Fruit fly (Drosophila melanogaster): ENCODE results near the gene Dab.

Gene Dab

DNA sequence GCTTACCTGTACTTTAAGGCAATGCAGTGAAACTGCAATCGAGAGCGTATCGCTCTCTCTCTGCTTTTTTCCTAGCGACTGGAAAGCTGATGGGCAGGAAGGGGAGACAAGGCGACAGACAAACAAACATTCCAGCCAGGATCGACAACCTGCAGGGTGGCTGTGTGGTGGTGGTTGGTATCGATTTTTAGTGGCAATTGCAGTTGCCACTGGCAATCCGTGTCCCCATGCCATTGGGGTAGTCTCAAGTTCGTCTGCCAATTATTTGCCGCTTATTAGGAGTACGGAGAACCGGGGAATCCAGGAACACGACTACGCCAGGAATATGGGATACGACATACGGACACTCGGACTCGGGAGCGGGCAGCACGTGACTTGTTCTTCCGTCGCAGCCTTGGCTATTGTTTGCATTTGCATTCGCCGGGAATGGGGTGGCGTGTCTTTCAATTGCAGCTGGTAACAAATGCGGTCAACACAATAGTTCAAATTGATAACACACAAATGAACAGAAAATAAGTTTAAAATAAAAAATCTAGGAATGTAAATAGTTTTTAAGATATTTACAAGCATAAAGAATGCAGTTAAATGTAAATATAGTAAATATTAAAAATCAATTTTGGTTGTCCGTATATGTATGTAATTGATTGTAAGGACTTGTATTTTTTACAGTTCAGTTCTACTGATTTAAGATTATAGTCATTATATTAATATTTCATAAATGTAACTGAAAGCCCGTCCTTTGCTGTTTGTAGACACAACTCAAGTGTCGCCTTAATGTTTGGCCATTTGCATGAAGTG, 34.9 kb downstream of the Dab start (continued):
- no peak for TF ChIP-seq CG12659 (GFP tag; optimal IDR thresholded peaks at IDR 0.05)
- TF ChIP-seq CG2712 (tag; optimal IDR thresholded peaks at IDR 0.05): peak; percentile 37
- no peak for TF ChIP-seq Deaf1 (tag; optimal IDR thresholded peaks at IDR 0.05)
- no peak for TF ChIP-seq CG43689 (GFP tag; IDR thresholded peaks at IDR 0.05)
- TF ChIP-seq CG12155 (GFP tag; optimal IDR thresholded peaks at IDR 0.05): no peak
- TF ChIP-seq Trl (optimal IDR thresholded peaks at IDR 0.05): no peak
- no peak for TF ChIP-seq Trl (GFP tag; optimal IDR thresholded peaks at IDR 0.05)
- no peak for TF ChIP-seq cas (GFP tag; IDR thresholded peaks at IDR 0.05)
- TF ChIP-seq crol (GFP tag; IDR thresholded peaks at IDR 0.05): no peak; the same call in 1 of the 2 replicates
- no peak for TF ChIP-seq CG14014 (GFP tag; IDR thresholded peaks at IDR 0.05)
- no peak for TF ChIP-seq CG8944 (GFP tag; optimal IDR thresholded peaks at IDR 0.05)
- TF ChIP-seq crp (GFP tag; optimal IDR thresholded peaks at IDR 0.05): no peak
- no peak for TF ChIP-seq CG34376 (GFP tag; optimal IDR thresholded peaks at IDR 0.05)
- TF ChIP-seq Xrp1 (GFP tag; IDR thresholded peaks at IDR 0.05): no peak
- peak; percentile 29 for TF ChIP-seq gem (tag; optimal IDR thresholded peaks at IDR 0.05)
- no peak for TF ChIP-seq Mrtf (GFP tag; IDR thresholded peaks at IDR 0.05)
- no peak for TF ChIP-seq Adf1 (GFP tag; IDR thresholded peaks at IDR 0.05)
- TF ChIP-seq bowl (GFP tag; IDR thresholded peaks at IDR 0.05): no peak
- no peak for TF ChIP-seq oc (tag; optimal IDR thresholded peaks at IDR 0.05)
- no peak for TF ChIP-seq CG10565 (GFP tag; optimal IDR thresholded peaks at IDR 0.05)
- TF ChIP-seq Fer2 (tag; optimal IDR thresholded peaks at IDR 0.05): no peak
- peak; percentile 54 for TF ChIP-seq CG2678 (tag; optimal IDR thresholded peaks at IDR 0.05)
- TF ChIP-seq CG11398 (GFP tag; optimal IDR thresholded peaks at IDR 0.05): no peak
- no peak for TF ChIP-seq CG7786 (GFP tag; optimal IDR thresholded peaks at IDR 0.05)
- TF ChIP-seq Sry-δ (GFP tag; optimal IDR thresholded peaks at IDR 0.05): no peak
- TF ChIP-seq klu (GFP tag; IDR thresholded peaks at IDR 0.05): no peak
- TF ChIP-seq ab (GFP tag; optimal IDR thresholded peaks at IDR 0.05): no peak
- no peak for TF ChIP-seq CG5245 (GFP tag; optimal IDR thresholded peaks at IDR 0.05)
- TF ChIP-seq cwo (GFP tag; optimal IDR thresholded peaks at IDR 0.05): no peak
- TF ChIP-seq jing (GFP tag; optimal IDR thresholded peaks at IDR 0.05): no peak
- TF ChIP-seq Hmr (GFP tag; optimal IDR thresholded peaks at IDR 0.05): no peak
- TF ChIP-seq grau (tag; optimal IDR thresholded peaks at IDR 0.05): no peak
- TF ChIP-seq en (GFP tag; optimal IDR thresholded peaks at IDR 0.05): no peak
- no peak for TF ChIP-seq slp2 (GFP tag; optimal IDR thresholded peaks at IDR 0.05)
- TF ChIP-seq CG1792 (GFP tag; optimal IDR thresholded peaks at IDR 0.05): no peak
- TF ChIP-seq NK7.1 (GFP tag; optimal IDR thresholded peaks at IDR 0.05): no peak
- peak; percentile 6 for TF ChIP-seq D19A (tag; optimal IDR thresholded peaks at IDR 0.05)
- TF ChIP-seq E2f2 (GFP tag; IDR thresholded peaks at IDR 0.05): no peak
- TF ChIP-seq onecut (GFP tag; IDR thresholded peaks at IDR 0.05): peak; percentile 95
- no peak for TF ChIP-seq Mad (GFP tag; optimal IDR thresholded peaks at IDR 0.05)
- no peak for TF ChIP-seq CG4424 (GFP tag; optimal IDR thresholded peaks at IDR 0.05)
- no peak for TF ChIP-seq tll (GFP tag; optimal IDR thresholded peaks at IDR 0.05)
- TF ChIP-seq stwl (tag; optimal IDR thresholded peaks at IDR 0.05): no peak
- TF ChIP-seq Rx (GFP tag; IDR thresholded peaks at IDR 0.05): no peak
- TF ChIP-seq CG18011 (GFP tag; optimal IDR thresholded peaks at IDR 0.05): no peak
- TF ChIP-seq CG5953 (GFP tag; IDR thresholded peaks at IDR 0.05): no peak
- no peak for TF ChIP-seq CG13296 (GFP tag; optimal IDR thresholded peaks at IDR 0.05)
- no peak for TF ChIP-seq CG34422 (GFP tag; IDR thresholded peaks at IDR 0.05)
- TF ChIP-seq kay (GFP tag; optimal IDR thresholded peaks at IDR 0.05): no peak
- TF ChIP-seq Dp (GFP tag; optimal IDR thresholded peaks at IDR 0.05): no peak
- TF ChIP-seq Oli (tag; optimal IDR thresholded peaks at IDR 0.05): no peak
